Fruit fly (Drosophila melanogaster): ENCODE data around the gene CG13282.

Gene CG13282

DNA sequence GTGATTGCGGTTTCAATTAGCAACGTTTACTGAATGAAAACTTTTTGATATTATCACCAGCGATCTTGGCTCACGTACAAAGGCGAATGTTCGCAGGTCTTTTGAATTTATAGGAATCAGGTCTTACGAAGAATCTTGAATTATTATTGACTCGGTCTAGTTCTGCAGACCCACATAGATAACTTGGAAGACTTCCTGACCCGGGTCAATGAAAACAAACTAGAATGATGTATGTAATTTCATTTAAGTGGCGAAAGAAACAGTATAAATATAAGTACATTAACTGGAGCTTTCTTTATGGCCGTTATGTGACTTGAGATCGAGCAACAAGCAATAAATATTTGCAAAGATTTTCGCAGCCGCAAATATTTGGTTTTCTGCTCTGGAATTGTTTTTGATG lies at the start of gene CG13282:
TSS of gene CG13282 (minus strand) at position 101 of the 400 bp plus-strand sequence.
- TF ChIP-seq CTCF (optimal IDR thresholded peaks at IDR 0.05), result no peak

DNA sequence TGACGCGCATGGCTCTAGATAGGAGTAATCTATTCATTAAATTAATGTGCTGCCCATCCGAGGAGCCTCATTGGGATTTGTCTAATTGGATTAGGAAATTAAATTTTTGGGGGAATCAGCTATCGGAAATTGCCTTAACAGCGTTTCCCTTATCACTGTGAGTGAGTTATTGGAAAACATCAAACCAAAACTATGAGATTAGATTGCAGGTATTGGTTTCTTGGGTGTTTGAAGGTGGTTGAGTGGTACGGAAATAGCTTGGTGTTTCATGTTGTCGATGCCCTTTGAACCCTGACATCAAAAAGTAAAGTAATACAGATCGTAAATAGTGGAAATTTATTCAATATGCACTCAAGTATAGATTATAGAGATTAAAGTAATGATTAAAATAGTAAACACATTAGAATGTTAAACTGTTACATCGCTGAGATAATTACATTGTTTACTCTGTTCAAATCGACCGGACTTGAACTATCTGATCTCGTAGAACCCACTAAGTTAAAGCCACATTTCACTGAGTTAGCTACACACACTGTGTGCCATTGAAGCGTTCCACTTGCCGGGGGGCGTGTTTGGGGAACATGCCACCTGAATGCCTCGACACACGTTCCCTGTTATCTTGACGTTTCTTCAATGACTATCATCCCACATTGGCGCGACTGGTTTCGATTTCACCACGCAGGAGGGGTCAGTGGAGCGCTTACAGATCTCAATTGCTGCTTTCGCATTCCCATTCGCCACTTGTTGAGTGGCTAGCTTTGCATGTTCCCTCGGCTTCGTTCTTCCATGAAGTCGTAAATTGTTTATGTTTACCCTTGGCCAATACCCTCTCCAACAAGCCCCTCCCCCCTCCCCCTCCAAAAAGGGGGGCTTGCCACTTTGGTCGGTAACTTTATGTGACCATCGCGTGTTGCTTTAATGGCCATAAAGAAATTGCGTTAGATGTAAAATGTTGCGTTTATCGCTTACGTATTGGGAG lies 48.9 kb upstream of the CG13282 start:
- TF ChIP-seq CTCF (optimal IDR thresholded peaks at IDR 0.05), result no peak
- no peak for TF ChIP-seq CG8478 (optimal IDR thresholded peaks at IDR 0.05)

- no peak for TF ChIP-seq CTCF (optimal IDR thresholded peaks at IDR 0.05)
- no peak for TF ChIP-seq CG8478 (optimal IDR thresholded peaks at IDR 0.05)
Measured at dm6 chr2L:16882372-16882771, 48.1 kb upstream of the CG13282 start.

DNA sequence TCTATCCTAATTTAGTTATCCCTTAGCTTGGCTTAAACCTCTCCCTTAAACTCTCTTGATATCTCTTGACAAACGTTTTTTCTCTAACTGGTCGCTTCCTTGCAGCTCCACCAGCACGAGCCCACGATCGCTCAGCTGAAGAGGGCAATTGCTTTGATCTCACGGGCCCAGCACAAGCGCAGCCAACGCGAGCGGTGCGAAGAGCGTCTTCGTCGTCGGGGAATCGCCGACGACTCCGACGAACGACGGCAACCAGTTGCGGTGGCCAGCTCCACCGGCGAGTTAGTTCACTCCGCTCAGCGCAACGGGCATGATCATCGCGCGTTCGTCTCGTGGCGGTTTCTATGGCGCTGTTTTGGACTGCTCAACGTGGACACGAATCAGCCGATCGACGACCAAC lies 46.6 kb upstream of the CG13282 start:
- TF ChIP-seq CTCF (optimal IDR thresholded peaks at IDR 0.05), result no peak
- no peak for TF ChIP-seq CG8478 (optimal IDR thresholded peaks at IDR 0.05)

- TF ChIP-seq CG8478 (optimal IDR thresholded peaks at IDR 0.05) (no peak), CTCF (optimal IDR thresholded peaks at IDR 0.05) (no peak)
Measured at dm6 chr2L:16879288-16879687, 45.0 kb upstream of the CG13282 start, which contains the start of the genes CG32832, CG31743 and CG34313. CG32832 (minus strand) TSS chr2L:16879290. CG31743 (plus strand) TSS chr2L:16879517. CG34313 (plus strand) TSS chr2L:16879517.

dm6 chr2L:16877678-16878077 lies 43.4 kb upstream of the CG13282 start:
- TF ChIP-seq CTCF (optimal IDR thresholded peaks at IDR 0.05), result no peak
- TF ChIP-seq CG8478 (optimal IDR thresholded peaks at IDR 0.05), result no peak

DNA sequence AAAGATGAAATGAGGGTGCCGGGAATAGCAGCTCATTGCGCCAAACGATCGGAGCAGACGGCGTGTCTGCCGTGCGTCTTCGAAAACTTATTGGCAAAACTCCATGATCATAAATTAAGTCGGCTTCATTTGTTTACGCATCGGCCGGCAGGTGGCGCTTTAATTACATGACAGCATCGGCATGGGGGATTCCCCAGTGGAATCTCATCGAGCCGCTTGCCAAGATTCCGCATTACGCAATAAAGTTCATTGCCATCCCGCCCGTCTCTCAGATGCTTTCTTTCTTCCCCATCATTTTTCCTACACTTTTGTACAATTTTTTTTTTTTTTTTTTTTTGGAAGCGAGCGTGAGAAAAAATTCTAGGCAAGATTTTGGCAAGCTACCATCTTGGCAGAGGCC lies 42.3 kb upstream of the CG13282 start:
- TF ChIP-seq CTCF (optimal IDR thresholded peaks at IDR 0.05) (peak; percentile 57 to 60), CG8478 (optimal IDR thresholded peaks at IDR 0.05) (no peak)

DNA sequence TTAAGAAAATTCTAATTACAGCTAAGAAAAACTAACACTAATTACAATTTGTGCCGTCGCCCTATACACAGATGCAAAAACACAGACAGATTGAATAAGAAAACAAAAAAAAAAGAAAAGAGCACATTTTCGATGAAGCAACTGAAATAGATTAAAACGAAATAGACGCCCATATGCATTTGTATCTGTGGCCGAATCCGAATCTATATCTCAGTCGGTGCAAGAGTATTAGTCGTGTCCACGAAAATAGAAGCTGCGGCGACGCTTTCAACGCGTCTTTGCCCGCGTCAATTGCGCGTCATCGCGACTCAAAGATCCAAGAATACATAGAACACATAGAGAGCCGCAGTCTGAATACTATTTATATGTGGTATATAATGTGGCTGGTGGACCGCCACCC lies 40.6 kb upstream of the CG13282 start:
- no peak for TF ChIP-seq CG8478 (optimal IDR thresholded peaks at IDR 0.05)
- TF ChIP-seq CTCF (optimal IDR thresholded peaks at IDR 0.05), result no peak

DNA sequence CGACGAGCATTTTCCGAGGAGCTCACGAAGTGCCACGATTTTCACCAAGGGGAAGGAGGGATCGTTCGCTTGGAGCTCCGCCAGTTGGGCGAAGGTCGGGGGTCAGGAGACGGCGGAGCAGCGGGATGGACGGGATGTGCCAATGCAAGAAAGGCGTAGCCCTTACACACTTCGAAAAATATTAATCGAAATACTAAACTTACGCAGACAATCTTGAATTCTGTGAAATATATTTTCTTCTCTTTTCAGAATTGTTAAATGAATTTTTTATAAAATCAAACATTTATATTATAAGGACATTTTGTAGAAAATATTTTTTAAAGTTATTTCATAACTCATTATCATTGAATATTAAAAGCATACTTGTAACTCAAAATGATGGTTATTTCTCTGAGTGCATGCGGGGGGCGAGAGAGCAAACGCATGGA lies 34.6 kb upstream of the CG13282 start:
- TF ChIP-seq CG8478 (optimal IDR thresholded peaks at IDR 0.05) (no peak), CTCF (optimal IDR thresholded peaks at IDR 0.05) (no peak)

dm6 chr2L:16862526-16862925 lies 28.2 kb upstream of the CG13282 start:
- no peak for TF ChIP-seq CTCF (optimal IDR thresholded peaks at IDR 0.05)
- TF ChIP-seq CG8478 (optimal IDR thresholded peaks at IDR 0.05), result no peak

DNA sequence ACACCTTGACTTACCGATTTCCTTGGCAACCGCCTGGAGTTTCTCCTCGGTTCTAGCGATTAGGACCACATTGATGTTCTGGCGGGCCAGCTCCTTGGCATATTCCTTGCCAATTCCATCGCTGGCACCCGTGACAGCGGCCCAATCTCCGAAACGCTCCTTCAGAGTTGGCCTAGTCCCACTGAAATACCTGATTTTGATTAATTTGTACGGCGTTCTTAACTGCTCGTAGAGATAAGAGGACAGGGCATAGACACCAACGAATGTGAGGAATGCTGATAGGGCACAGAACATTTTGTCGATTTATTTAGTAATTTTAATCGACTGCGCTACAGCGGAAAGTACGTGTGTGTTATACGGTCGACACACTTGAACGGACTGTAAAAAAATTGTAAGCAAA lies 26.8 kb upstream of the CG13282 start, which contains the start of gene CG6012:
TSS of gene CG6012 (minus strand) at position 364 of the 400 bp plus-strand sequence.
- no peak for TF ChIP-seq CTCF (optimal IDR thresholded peaks at IDR 0.05)
- TF ChIP-seq CG8478 (optimal IDR thresholded peaks at IDR 0.05), result no peak

DNA sequence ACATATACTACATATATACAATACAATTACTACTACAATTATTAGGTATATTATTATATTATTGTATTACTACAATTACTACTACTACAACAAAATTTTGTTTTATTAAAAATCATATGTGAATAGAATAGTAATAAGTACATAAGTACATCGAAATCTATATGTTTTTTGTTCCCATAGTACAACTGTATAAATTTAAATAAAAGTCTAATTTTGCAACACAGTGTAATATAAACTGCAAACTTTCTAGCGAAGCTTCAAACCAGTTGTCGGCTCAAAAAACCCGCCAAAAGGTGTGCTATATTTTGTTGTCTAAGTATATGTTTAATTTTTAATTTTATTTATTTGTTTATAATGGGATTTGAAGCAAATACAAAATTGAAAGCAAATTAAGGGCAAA lies 25.3 kb upstream of the CG13282 start:
- TF ChIP-seq CG8478 (optimal IDR thresholded peaks at IDR 0.05) (no peak), CTCF (optimal IDR thresholded peaks at IDR 0.05) (no peak)

dm6 chr2L:16859103-16859502 lies 24.8 kb upstream of the CG13282 start:
- TF ChIP-seq CTCF (optimal IDR thresholded peaks at IDR 0.05) (no peak), CG8478 (optimal IDR thresholded peaks at IDR 0.05) (no peak)

DNA sequence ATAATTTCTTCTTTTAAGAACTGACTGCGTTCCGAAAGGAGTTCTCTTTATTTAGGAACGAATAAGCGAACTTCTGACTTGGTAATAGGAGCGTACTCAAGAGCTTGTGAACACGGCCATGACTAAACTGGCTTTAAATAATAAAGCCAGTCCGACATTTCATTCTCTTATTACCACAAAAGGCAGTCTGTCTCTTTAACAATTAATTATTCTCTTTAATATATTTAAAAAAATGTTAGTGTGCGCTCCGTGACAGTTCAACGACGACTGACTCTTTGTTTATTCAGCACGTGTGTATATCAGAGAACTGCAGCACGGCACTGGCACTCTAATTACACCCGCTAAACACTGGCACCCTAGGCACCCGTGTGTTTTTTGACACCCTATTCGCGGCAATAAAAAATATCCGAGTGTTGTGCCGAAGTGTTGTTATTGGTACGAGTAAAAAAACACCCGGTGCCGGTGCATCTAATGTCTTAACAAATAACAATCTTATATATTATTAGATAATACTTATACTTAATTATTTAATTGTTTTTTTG lies 24.2 kb upstream of the CG13282 start, which contains the start of gene CG31809:
TSS of gene CG31809 (minus strand) at position 249 of the 542 bp plus-strand sequence.
- no peak for TF ChIP-seq CTCF (optimal IDR thresholded peaks at IDR 0.05)

dm6 chr2L:16857665-16858064 lies 23.4 kb upstream of the CG13282 start:
- TF ChIP-seq CTCF (optimal IDR thresholded peaks at IDR 0.05) (no peak), CG8478 (optimal IDR thresholded peaks at IDR 0.05) (no peak)

DNA sequence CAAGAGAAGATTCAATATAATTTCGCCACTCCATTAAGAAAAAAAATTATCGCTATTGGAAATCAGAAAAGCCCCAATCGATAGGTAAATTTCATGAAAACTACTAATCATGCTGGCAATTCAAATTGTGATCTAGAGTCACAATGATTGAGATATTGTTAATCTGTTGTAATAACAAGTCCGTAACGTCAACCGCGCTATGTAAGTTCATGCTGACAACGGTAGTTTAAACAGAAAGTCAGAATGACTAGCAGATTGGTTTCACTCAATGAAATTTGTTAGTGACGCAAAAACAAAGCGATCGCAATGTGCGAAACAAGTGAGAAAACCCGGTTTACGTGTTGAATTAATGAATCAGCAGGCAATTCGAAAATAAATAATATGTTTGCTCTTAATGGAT lies 22.8 kb upstream of the CG13282 start:
- TF ChIP-seq CTCF (optimal IDR thresholded peaks at IDR 0.05) (no peak), CG8478 (optimal IDR thresholded peaks at IDR 0.05) (no peak)

Data from S2 (cell line).